Worm (Caenorhabditis elegans) whole organism, late embryonic: Measurements from ENCODE around the gene math-20.

Source experiments
- C38D4.7 ChIP-seq: fragments of 200-800 bp; sonication (Bioruptor generic); optimal IDR thresholded peaks from 2 replicates; lab custom pipeline; 2018; ENCODE audit warnings: mild to moderate bottlenecking, missing genetic modification characterization, moderate library complexity, missing compliant biosample characterization
- F13H6.1 ChIP-seq: sonication (generic microtip); optimal IDR thresholded peaks from 2 replicates; lab custom pipeline; 2016; ENCODE audit warnings: missing genetic modification characterization, missing compliant biosample characterization
- K02D7.2 ChIP-seq: sonication (generic microtip); optimal IDR thresholded peaks from 2 replicates; lab custom pipeline; 2017; ENCODE audit warnings: mild to moderate bottlenecking, missing genetic modification characterization, missing compliant biosample characterization
- K09A11.1 ChIP-seq: sonication (generic microtip); optimal IDR thresholded peaks from 2 replicates; lab custom pipeline; 2017; ENCODE audit warnings: antibody characterized with exemption, mild to moderate bottlenecking, missing genetic modification characterization, missing compliant biosample characterization; ENCODE audit not compliant: insufficient read depth
- Y22D7AL.16 ChIP-seq: sonication (generic microtip); optimal IDR thresholded peaks from 2 replicates; lab custom pipeline; 2016; ENCODE audit warnings: missing genetic modification characterization, missing compliant biosample characterization
- ahr-1 ChIP-seq: sonication (generic microtip); optimal IDR thresholded peaks from 2 replicates; lab custom pipeline; 2016; ENCODE audit warnings: missing genetic modification characterization, missing compliant biosample characterization
- ama-1 ChIP-seq: fragments of 150-350 bp; optimal IDR thresholded peaks from 2 replicates; lab custom pipeline; 2014
- ceh-14 ChIP-seq: sonication (generic microtip); optimal IDR thresholded peaks from 2 replicates; lab custom pipeline; 2016; ENCODE audit warnings: missing genotype, missing genetic modification characterization, missing compliant biosample characterization
- ceh-22 ChIP-seq: sonication (generic microtip); optimal IDR thresholded peaks from 2 replicates; lab custom pipeline; 2017; ENCODE audit warnings: missing biosample characterization, missing genetic modification characterization
- ceh-34 ChIP-seq: sonication (generic microtip); optimal IDR thresholded peaks from 2 replicates; lab custom pipeline; 2016; ENCODE audit warnings: mild to moderate bottlenecking, missing genetic modification characterization, missing compliant biosample characterization
- ceh-48 ChIP-seq: sonication (generic microtip); optimal IDR thresholded peaks from 2 replicates; lab custom pipeline; 2016; ENCODE audit warnings: missing genetic modification characterization, inconsistent platforms, missing compliant biosample characterization
- ceh-6 ChIP-seq: fragments of 200-800 bp; sonication (Bioruptor generic); optimal IDR thresholded peaks from 2 replicates; lab custom pipeline; 2018; ENCODE audit warnings: mild to moderate bottlenecking, missing genetic modification characterization, missing compliant biosample characterization
- ceh-9 ChIP-seq: sonication (generic microtip); optimal IDR thresholded peaks from 2 replicates; lab custom pipeline; 2016; ENCODE audit warnings: mild to moderate bottlenecking, missing genetic modification characterization, inconsistent platforms, missing compliant biosample characterization
- che-1 ChIP-seq: sonication (generic microtip); optimal IDR thresholded peaks from 2 replicates; lab custom pipeline; 2016; ENCODE audit warnings: mild to moderate bottlenecking, missing genetic modification characterization, missing compliant biosample characterization
- elt-2 ChIP-seq: sonication (generic microtip); optimal IDR thresholded peaks from 2 replicates; lab custom pipeline; 2016; ENCODE audit warnings: missing genetic modification reagents, missing genetic modification characterization, missing compliant biosample characterization
- ets-4 ChIP-seq: sonication (generic microtip); optimal IDR thresholded peaks from 2 replicates; lab custom pipeline; 2016; ENCODE audit warnings: missing genetic modification characterization, missing compliant biosample characterization
- eyg-1 ChIP-seq: sonication (generic microtip); optimal IDR thresholded peaks from 2 replicates; lab custom pipeline; 2016; ENCODE audit warnings: missing genotype, missing genetic modification characterization, missing compliant biosample characterization
- fax-1 ChIP-seq: sonication (generic microtip); optimal IDR thresholded peaks from 2 replicates; lab custom pipeline; 2016; ENCODE audit warnings: missing genotype, missing genetic modification characterization, missing compliant biosample characterization
- fkh-10 ChIP-seq: fragments of 150-350 bp; optimal IDR thresholded peaks from 2 replicates; lab custom pipeline; 2014; ENCODE audit warnings: missing biosample characterization, missing genetic modification reagents, missing genetic modification characterization
- fkh-6 ChIP-seq: sonication (generic microtip); optimal IDR thresholded peaks from 2 replicates; lab custom pipeline; 2016; ENCODE audit warnings: missing genetic modification characterization, missing compliant biosample characterization
- hlh-15 ChIP-seq: sonication (generic microtip); optimal IDR thresholded peaks from 2 replicates; lab custom pipeline; 2016; ENCODE audit warnings: missing genetic modification characterization, missing compliant biosample characterization
- hlh-30 ChIP-seq: sonication (generic microtip); optimal IDR thresholded peaks from 2 replicates; lab custom pipeline; 2017; ENCODE audit warnings: antibody characterized with exemption, missing genetic modification characterization, missing compliant biosample characterization; ENCODE audit not compliant: insufficient read depth
- hlh-6 ChIP-seq: sonication (generic microtip); optimal IDR thresholded peaks from 2 replicates; lab custom pipeline; 2016; ENCODE audit warnings: missing genotype, missing genetic modification characterization, missing compliant biosample characterization
- hlh-8 ChIP-seq: sonication (generic microtip); optimal IDR thresholded peaks from 2 replicates; lab custom pipeline; 2016; ENCODE audit warnings: missing genotype, missing genetic modification characterization, missing compliant biosample characterization
- lin-11 ChIP-seq: fragments of 200-800 bp; sonication (Bioruptor generic); optimal IDR thresholded peaks from 2 replicates; lab custom pipeline; 2018; ENCODE audit warnings: mild to moderate bottlenecking, missing genetic modification characterization, missing compliant biosample characterization
- mec-3 ChIP-seq: sonication (generic microtip); optimal IDR thresholded peaks from 2 replicates; lab custom pipeline; 2016; ENCODE audit warnings: borderline replicate concordance, missing genetic modification characterization, missing compliant biosample characterization
- nfya-1 ChIP-seq: sonication (generic microtip); optimal IDR thresholded peaks from 2 replicates; lab custom pipeline; 2017; ENCODE audit warnings: missing genetic modification characterization, mild to moderate bottlenecking, missing compliant biosample characterization, antibody characterized with exemption, moderate library complexity
- nhr-11 ChIP-seq: fragments of 150-350 bp; optimal IDR thresholded peaks from 2 replicates; lab custom pipeline; 2014; ENCODE audit warnings: missing biosample characterization, missing genetic modification characterization
- pag-3 ChIP-seq: sonication (generic microtip); optimal IDR thresholded peaks from 2 replicates; lab custom pipeline; 2016; ENCODE audit warnings: missing compliant biosample characterization, missing genetic modification characterization, borderline replicate concordance
- pax-1 ChIP-seq: fragments of 150-350 bp; optimal IDR thresholded peaks from 2 replicates; lab custom pipeline; 2014; ENCODE audit warnings: missing biosample characterization, missing genetic modification characterization
- pha-2 ChIP-seq: sonication (generic microtip); optimal IDR thresholded peaks from 2 replicates; lab custom pipeline; 2017; ENCODE audit warnings: mild to moderate bottlenecking, missing genetic modification characterization, missing compliant biosample characterization
- pros-1 ChIP-seq: fragments of 150-350 bp; optimal IDR thresholded peaks from 2 replicates; lab custom pipeline; 2014; ENCODE audit warnings: missing biosample characterization, missing genetic modification reagents, missing genetic modification characterization
- sdc-2 ChIP-seq: sonication (generic microtip); optimal IDR thresholded peaks from 2 replicates; lab custom pipeline; 2016; ENCODE audit warnings: missing genotype, missing genetic modification characterization, missing compliant biosample characterization
- sox-2 ChIP-seq: fragments of 200-800 bp; sonication (Bioruptor generic); IDR thresholded peaks from 2 replicates; pipeline ENCODE4 v1.3.6; 2022; ENCODE audit warnings: missing genetic modification reagents, missing genetic modification characterization, missing compliant biosample characterization
- tbx-7 ChIP-seq: sonication (generic microtip); optimal IDR thresholded peaks from 2 replicates; lab custom pipeline; 2016; ENCODE audit warnings: missing genotype, missing genetic modification characterization, missing compliant biosample characterization
- unc-55 ChIP-seq: sonication (generic microtip); optimal IDR thresholded peaks from 2 replicates; lab custom pipeline; 2017; ENCODE audit warnings: missing biosample characterization, missing genetic modification reagents, missing genetic modification characterization
- unc-86 ChIP-seq: sonication (generic microtip); optimal IDR thresholded peaks from 2 replicates; lab custom pipeline; 2016; ENCODE audit warnings: missing genetic modification characterization, missing compliant biosample characterization
- zip-5 ChIP-seq: sonication (generic microtip); optimal IDR thresholded peaks from 2 replicates; lab custom pipeline; 2016; ENCODE audit warnings: missing genetic modification characterization, missing compliant biosample characterization

The math-20 gene

DNA sequence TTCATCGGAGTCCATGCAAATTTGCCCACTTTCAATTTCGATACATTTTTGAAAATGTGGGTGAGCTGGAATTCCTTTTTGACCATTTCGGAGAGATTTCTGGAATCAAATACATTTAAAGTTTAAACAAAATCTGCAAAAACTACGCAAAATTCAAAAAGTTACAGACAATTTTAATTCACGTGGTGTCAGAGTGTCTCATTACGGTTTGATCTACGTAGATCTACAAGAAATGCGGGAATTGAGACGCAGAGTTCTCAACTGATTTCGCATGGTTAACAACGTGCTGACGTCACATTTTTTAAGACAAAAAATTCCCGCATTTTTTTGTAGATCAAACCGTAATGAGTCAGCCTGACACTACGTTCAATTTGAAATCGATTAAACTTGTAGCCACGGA is 30.2 kb downstream of the math-20 start, which contains the start of gene bath-21:
bath-21 (minus strand) TSS at position 101 of the 400 bp plus-strand sequence.
- TF ChIP-seq pros-1 (no peak), nfya-1 (tag; lab: Kevin White, UChicago) (no peak), hlh-15 (tag; lab: Kevin White, UChicago) (no peak), tbx-7 (no peak), ceh-34 (no peak), mec-3 (tag; lab: Kevin White, UChicago) (no peak), K09A11.1 (tag; lab: Kevin White, UChicago) (no peak), C38D4.7 (no peak), fkh-10 (GFP tag; lab: Kevin White, UChicago) (no peak)

DNA sequence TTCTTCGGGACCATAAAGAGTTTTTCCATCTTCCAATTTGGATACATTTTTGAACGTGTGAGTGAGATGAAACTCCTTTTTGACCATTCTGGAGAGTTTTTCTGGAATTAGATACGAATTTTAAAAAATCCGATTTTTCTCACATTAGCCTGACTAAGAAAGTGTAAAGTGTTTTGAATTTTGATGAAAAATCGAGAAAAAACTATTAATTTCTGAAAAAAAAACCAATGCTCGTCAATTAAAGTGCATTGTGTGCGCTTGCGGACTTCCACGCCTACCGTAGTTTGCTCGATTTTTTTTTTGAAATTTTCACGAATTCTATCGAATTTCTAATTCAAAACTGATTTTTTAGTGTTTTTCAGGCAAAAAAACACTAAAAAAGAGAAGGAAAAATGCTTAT is 32.4 kb downstream of the math-20 start, which contains the start of gene bath-1:
bath-1 (minus strand) TSS at position 101 of the 400 bp plus-strand sequence.
- no peak for TF ChIP-seq sox-2 (GFP tag; lab: Robert Waterston, UW)
- TF ChIP-seq pax-1 (tag; lab: Kevin White, UChicago), result no peak
- TF ChIP-seq sdc-2 (tag; lab: Kevin White, UChicago), result no peak
- no peak for TF ChIP-seq hlh-30 (tag; lab: Kevin White, UChicago)
- no peak for TF ChIP-seq che-1
- no peak for TF ChIP-seq elt-2 (tag; lab: Kevin White, UChicago)
- no peak for TF ChIP-seq zip-5 (tag; lab: Kevin White, UChicago)
- no peak for TF ChIP-seq ceh-48 (tag; lab: Kevin White, UChicago)
- TF ChIP-seq fax-1 (tag; lab: Kevin White, UChicago), result no peak
- TF ChIP-seq K02D7.2 (tag; lab: Kevin White, UChicago), result no peak
- TF ChIP-seq unc-55, result no peak
- TF ChIP-seq hlh-8 (tag; lab: Kevin White, UChicago), result no peak
- no peak for TF ChIP-seq C38D4.7
- no peak for TF ChIP-seq pha-2
- no peak for TF ChIP-seq ceh-9 (tag; lab: Kevin White, UChicago)
- no peak for TF ChIP-seq unc-86
- no peak for TF ChIP-seq eyg-1 (tag; lab: Kevin White, UChicago)
- no peak for TF ChIP-seq F13H6.1 (tag; lab: Kevin White, UChicago)

DNA sequence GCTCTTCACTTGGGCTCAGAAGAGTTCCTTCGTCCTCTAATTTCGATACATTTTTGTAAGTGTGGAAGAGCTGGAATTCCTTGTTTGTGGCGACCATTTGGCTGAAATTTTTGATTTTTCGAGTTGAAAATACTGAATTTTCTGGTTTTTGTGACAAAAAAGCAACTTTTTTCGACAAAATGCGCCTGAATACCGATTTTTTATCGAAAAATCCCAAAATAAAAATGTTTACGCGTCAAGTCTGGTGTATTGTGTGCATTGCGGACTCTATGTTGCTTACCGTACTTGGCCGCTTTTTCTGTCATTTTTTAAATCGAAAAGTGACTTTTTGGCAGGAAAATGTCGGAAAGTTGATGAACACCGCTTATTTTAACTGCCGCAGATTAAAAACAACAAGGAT is 34.0 kb downstream of the math-20 start, which contains the start of gene bath-3:
bath-3 (minus strand) TSS at position 101 of the 400 bp plus-strand sequence.
- no peak for TF ChIP-seq ama-1 (lab: Kevin White, UChicago)
- no peak for TF ChIP-seq ceh-6 (GFP tag; lab: Kevin White, UChicago)
- TF ChIP-seq ceh-22 (tag; lab: Kevin White, UChicago), result no peak
- TF ChIP-seq hlh-30 (tag; lab: Kevin White, UChicago), result no peak
- TF ChIP-seq pros-1, result no peak
- TF ChIP-seq nhr-11 (tag; lab: Kevin White, UChicago), result no peak
- TF ChIP-seq ceh-14 (tag; lab: Kevin White, UChicago), result no peak
- no peak for TF ChIP-seq pax-1 (tag; lab: Kevin White, UChicago)
- TF ChIP-seq ets-4 (tag; lab: Kevin White, UChicago), result no peak
- TF ChIP-seq hlh-6 (tag; lab: Kevin White, UChicago), result no peak
- no peak for TF ChIP-seq lin-11 (tag; lab: Kevin White, UChicago)
- TF ChIP-seq fax-1 (tag; lab: Kevin White, UChicago), result no peak
- no peak for TF ChIP-seq Y22D7AL.16 (tag; lab: Kevin White, UChicago)
- no peak for TF ChIP-seq fkh-6 (tag; lab: Kevin White, UChicago)
- TF ChIP-seq pag-3 (tag; lab: Kevin White, UChicago), result no peak

DNA sequence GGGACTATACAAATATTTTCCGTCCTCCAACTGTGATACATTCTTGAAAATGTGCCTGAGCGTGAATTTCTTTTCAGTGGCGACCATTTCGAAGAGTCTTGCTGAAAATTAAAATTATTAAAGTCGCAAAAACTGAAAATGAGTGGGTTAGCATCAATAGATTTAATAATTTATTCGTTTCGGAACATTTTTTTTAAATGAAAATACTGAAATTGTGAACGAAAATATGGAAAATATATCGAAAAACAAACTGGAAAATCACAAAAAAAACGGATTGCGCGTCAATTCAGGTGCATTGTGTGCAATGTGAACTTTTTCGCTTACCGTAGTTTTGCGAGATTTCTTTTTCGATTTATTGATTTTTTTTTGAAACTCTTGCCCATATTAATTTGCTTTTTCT is 35.5 kb downstream of the math-20 start, which contains the start of gene bath-5:
bath-5 (minus strand) TSS at position 101 of the 400 bp plus-strand sequence.
- TF ChIP-seq pros-1 (no peak), ahr-1 (tag; lab: Kevin White, UChicago) (no peak), sdc-2 (tag; lab: Kevin White, UChicago) (no peak), unc-86 (no peak)
